Worm (Caenorhabditis elegans) whole organism, young adult: Measurements from ENCODE around the gene K11H12.6.

ENCODE experiments used
- B0035.1 ChIP-seq: sonication (generic microtip); optimal IDR thresholded peaks from 2 replicates; lab custom pipeline; 2016; ENCODE audit warnings: missing genetic modification characterization, mild to moderate bottlenecking, missing compliant biosample characterization, missing genotype, missing genetic modification reagents
- B0336.3 ChIP-seq: fragments of 200-800 bp; sonication (Bioruptor generic); IDR thresholded peaks from 2 replicates; pipeline ENCODE4 v1.3.6; 2022; ENCODE audit warnings: missing genetic modification characterization, missing compliant biosample characterization
- C06A6.2 ChIP-seq: fragments of 200-800 bp; sonication (Bioruptor generic); conservative IDR thresholded peaks from 2 replicates; pipeline ENCODE4 v1.3.6; 2022; ENCODE audit warnings: missing genetic modification characterization, missing compliant biosample characterization
- F49E8.2 ChIP-seq: sonication (generic microtip); optimal IDR thresholded peaks from 3 replicates; lab custom pipeline; 2017; ENCODE audit warnings: missing genetic modification characterization, mild to moderate bottlenecking, missing compliant biosample characterization, antibody characterized with exemption, moderate library complexity; ENCODE audit not compliant: insufficient read depth
- F52B5.7 ChIP-seq: sonication (generic microtip); optimal IDR thresholded peaks from 2 replicates; lab custom pipeline; 2016; ENCODE audit warnings: mild to moderate bottlenecking, missing genetic modification characterization, missing compliant biosample characterization
- F57C9.4 ChIP-seq: sonication (generic microtip); optimal IDR thresholded peaks from 2 replicates; lab custom pipeline; 2017; ENCODE audit warnings: mild to moderate bottlenecking, missing genetic modification characterization, missing compliant biosample characterization
- Y53G8AR.9 ChIP-seq: fragments of 200-800 bp; sonication (Bioruptor generic); conservative IDR thresholded peaks from 2 replicates; pipeline ENCODE4 v1.3.6; 2022; ENCODE audit warnings: missing genetic modification reagents, missing genetic modification characterization, missing compliant biosample characterization
- Y67H2A.10 ChIP-seq: fragments of 200-800 bp; sonication (Bioruptor generic); conservative IDR thresholded peaks from 2 replicates; pipeline ENCODE4 v1.3.6; 2022; ENCODE audit warnings: missing genetic modification reagents, missing genetic modification characterization, missing compliant biosample characterization
- Y95B8A.8 ChIP-seq: fragments of 200-800 bp; sonication (Bioruptor generic); IDR thresholded peaks from 2 replicates; pipeline ENCODE4 v1.3.6; 2022; ENCODE audit warnings: missing genetic modification reagents, missing genetic modification characterization, missing compliant biosample characterization
- ama-1 ChIP-seq, 3 experiments: fragments of 150-350 bp in 1 of 3; sonication (generic microtip) in 2 of 3; optimal IDR thresholded peaks; 2 replicates each; lab custom pipeline; 2014 to 2018; ENCODE audit warnings: missing biosample characterization in 2 of 3, missing genetic modification characterization in 2 of 3, missing genetic modification reagents in 2 of 3
- athp-1 ChIP-seq: sonication (generic microtip); optimal IDR thresholded peaks from 2 replicates; lab custom pipeline; 2017; ENCODE audit warnings: mild to moderate bottlenecking, missing genetic modification characterization, missing compliant biosample characterization
- cebp-2 ChIP-seq: fragments of 200-800 bp; sonication (Bioruptor generic); IDR thresholded peaks from 2 replicates; pipeline ENCODE4 v1.3.6; 2022; ENCODE audit warnings: missing genetic modification characterization, missing compliant biosample characterization
- chd-7 ChIP-seq: sonication (generic microtip); optimal IDR thresholded peaks from 2 replicates; lab custom pipeline; 2016; ENCODE audit warnings: mild to moderate bottlenecking, missing genetic modification characterization, moderate library complexity, missing compliant biosample characterization
- die-1 ChIP-seq: sonication (generic microtip); optimal IDR thresholded peaks from 2 replicates; lab custom pipeline; 2016; ENCODE audit warnings: missing genotype, mild to moderate bottlenecking, missing genetic modification characterization, missing compliant biosample characterization
- dox-1 ChIP-seq: fragments of 200-800 bp; sonication (Bioruptor generic); IDR thresholded peaks from 2 replicates; pipeline ENCODE4 v1.3.6; 2022; ENCODE audit warnings: missing genetic modification reagents, missing genetic modification characterization, missing compliant biosample characterization
- dpff-1 ChIP-seq: sonication (generic microtip); optimal IDR thresholded peaks from 2 replicates; lab custom pipeline; 2017; ENCODE audit warnings: mild to moderate bottlenecking, missing genetic modification characterization, missing compliant biosample characterization
- egl-44 ChIP-seq: fragments of 200-800 bp; sonication (Bioruptor generic); IDR thresholded peaks from 2 replicates; pipeline ENCODE4 v1.3.6; 2022; ENCODE audit warnings: missing genetic modification reagents, missing genetic modification characterization, missing compliant biosample characterization
- ekl-4 ChIP-seq: fragments of 200-800 bp; sonication (Bioruptor generic); IDR thresholded peaks from 2 replicates; pipeline ENCODE4 v1.3.6; 2022; ENCODE audit warnings: missing genetic modification reagents, missing genetic modification characterization, missing compliant biosample characterization
- hsf-1 ChIP-seq: fragments of 200-800 bp; sonication (Bioruptor generic); IDR thresholded peaks from 2 replicates; pipeline ENCODE4 v1.3.6; 2022; ENCODE audit warnings: missing genetic modification reagents, missing genetic modification characterization, missing compliant biosample characterization
- lag-1 ChIP-seq: fragments of 200-800 bp; sonication (Bioruptor generic); IDR thresholded peaks from 2 replicates; pipeline ENCODE4 v1.3.6; 2022; ENCODE audit warnings: missing genetic modification reagents, missing genetic modification characterization, missing compliant biosample characterization
- let-526 ChIP-seq: fragments of 200-800 bp; sonication (Bioruptor generic); IDR thresholded peaks from 2 replicates; pipeline ENCODE4 v1.3.6; 2022; ENCODE audit warnings: missing genetic modification reagents, missing genetic modification characterization, missing compliant biosample characterization
- let-607 ChIP-seq, 2 experiments: fragments of 200-800 bp in 1 of 2; sonication (Bioruptor generic) in 1 of 2; sonication (generic microtip) in 1 of 2; optimal IDR thresholded peaks; 2 replicates each; lab custom pipeline; 2016 to 2018; ENCODE audit warnings: mild to moderate bottlenecking in 2 of 2, missing compliant biosample characterization in 2 of 2, missing genetic modification characterization in 2 of 2, moderate library complexity in 2 of 2, missing genotype in 1 of 2
- lir-1 ChIP-seq: fragments of 200-800 bp; sonication (Bioruptor generic); conservative IDR thresholded peaks from 2 replicates; pipeline ENCODE4 v1.3.6; 2022; ENCODE audit warnings: missing genetic modification reagents, missing genetic modification characterization, missing compliant biosample characterization
- madf-10 ChIP-seq: sonication (generic microtip); optimal IDR thresholded peaks from 2 replicates; lab custom pipeline; 2016; ENCODE audit warnings: mild to moderate bottlenecking, missing genetic modification characterization, missing compliant biosample characterization
- madf-3 ChIP-seq: fragments of 200-800 bp; sonication (Bioruptor generic); IDR thresholded peaks from 2 replicates; pipeline ENCODE4 v1.3.6; 2022; ENCODE audit warnings: missing genetic modification reagents, missing genetic modification characterization, missing compliant biosample characterization
- mcd-1 ChIP-seq: fragments of 200-800 bp; sonication (Bioruptor generic); IDR thresholded peaks from 2 replicates; pipeline ENCODE4 v1.3.6; 2022; ENCODE audit warnings: missing genetic modification reagents, missing genetic modification characterization, missing compliant biosample characterization
- mxl-1 ChIP-seq: sonication (generic microtip); optimal IDR thresholded peaks from 2 replicates; lab custom pipeline; 2016; ENCODE audit warnings: missing genetic modification characterization, missing compliant biosample characterization
- nfyb-1 ChIP-seq: fragments of 200-800 bp; sonication (Bioruptor generic); IDR thresholded peaks from 2 replicates; pipeline ENCODE4 v1.3.6; 2022; ENCODE audit warnings: missing genetic modification reagents, missing genetic modification characterization, missing compliant biosample characterization
- nhr-27 ChIP-seq: fragments of 200-800 bp; sonication (Bioruptor generic); optimal IDR thresholded peaks from 2 replicates; lab custom pipeline; 2018; ENCODE audit warnings: mild to moderate bottlenecking, missing genetic modification characterization, moderate library complexity, missing compliant biosample characterization
- nhr-90 ChIP-seq: sonication (generic microtip); optimal IDR thresholded peaks from 2 replicates; lab custom pipeline; 2016; ENCODE audit warnings: missing genotype, mild to moderate bottlenecking, missing genetic modification characterization, missing compliant biosample characterization
- sea-2 ChIP-seq: fragments of 200-800 bp; sonication (Bioruptor generic); IDR thresholded peaks from 2 replicates; pipeline ENCODE4 v1.3.6; 2022; ENCODE audit warnings: missing genetic modification characterization, missing compliant biosample characterization
- somi-1 ChIP-seq: fragments of 200-800 bp; sonication (Bioruptor generic); optimal IDR thresholded peaks from 2 replicates; lab custom pipeline; 2018; ENCODE audit warnings: mild to moderate bottlenecking, missing genetic modification characterization, missing compliant biosample characterization
- sptf-2 ChIP-seq: fragments of 200-800 bp; sonication (Bioruptor generic); optimal IDR thresholded peaks from 2 replicates; lab custom pipeline; 2018; ENCODE audit warnings: mild to moderate bottlenecking, missing genetic modification characterization, missing compliant biosample characterization
- zim-3 ChIP-seq: sonication (generic microtip); optimal IDR thresholded peaks from 2 replicates; lab custom pipeline; 2017; ENCODE audit warnings: mild to moderate bottlenecking, missing genetic modification characterization, moderate library complexity, missing compliant biosample characterization
- ztf-22 ChIP-seq: fragments of 200-800 bp; sonication (Bioruptor generic); optimal IDR thresholded peaks from 2 replicates; lab custom pipeline; 2018; ENCODE audit warnings: mild to moderate bottlenecking, missing genetic modification characterization, moderate library complexity, missing compliant biosample characterization

K11H12.6 gene

DNA sequence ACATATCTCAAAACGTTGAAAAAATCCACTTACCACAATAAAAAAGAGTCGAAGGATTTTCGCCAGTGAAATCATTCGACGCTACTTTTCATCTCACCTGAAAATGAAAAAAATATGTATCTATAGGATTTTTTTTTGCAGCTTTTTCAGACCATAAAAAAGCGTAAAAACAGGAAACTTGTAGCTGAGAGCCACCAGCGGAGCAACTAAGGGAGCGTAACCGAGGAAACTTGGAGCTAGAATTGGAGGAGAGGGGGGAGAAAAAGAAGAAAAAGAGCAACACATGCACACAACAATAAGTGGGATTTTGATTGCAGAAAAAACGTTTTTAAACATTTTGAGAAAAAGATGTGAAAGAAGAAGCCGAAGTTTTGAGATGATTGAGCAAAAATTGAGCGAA is 40.5 kb downstream of the K11H12.6 start, which contains the start of gene cutl-26:
Gene cutl-26, minus strand, starts transcription at position 101 of the 400 bp plus-strand sequence.
- TF ChIP-seq ekl-4 (GFP tag; lab: Robert Waterston, UW) (no peak), F57C9.4 (no peak), sea-2 (GFP tag; lab: Robert Waterston, UW) (no peak), cebp-2 (GFP tag; lab: Robert Waterston, UW) (no peak), C06A6.2 (no peak), dox-1 (GFP tag; lab: Robert Waterston, UW) (no peak), F52B5.7 (tag; lab: Kevin White, UChicago) (no peak), F49E8.2 (tag; lab: Kevin White, UChicago) (no peak), madf-3 (GFP tag; lab: Robert Waterston, UW) (no peak), ama-1 (optimal IDR thresholded peaks at IDR 0.05; lab: Kevin White, UChicago) (no peak), ama-1 (GFP tag; optimal IDR thresholded peaks at IDR 0.05; lab: Kevin White, UChicago) (no peak), mxl-1 (tag; lab: Kevin White, UChicago) (no peak), hsf-1 (GFP tag; lab: Robert Waterston, UW) (no peak), lag-1 (GFP tag; lab: Robert Waterston, UW) (no peak), chd-7 (tag; lab: Kevin White, UChicago) (no peak), egl-44 (no peak), zim-3 (no peak), Y67H2A.10 (GFP tag; lab: Robert Waterston, UW) (no peak), die-1 (tag; lab: Kevin White, UChicago) (no peak), Y53G8AR.9 (GFP tag; lab: Robert Waterston, UW) (no peak), let-526 (GFP tag; lab: Robert Waterston, UW) (no peak)

DNA sequence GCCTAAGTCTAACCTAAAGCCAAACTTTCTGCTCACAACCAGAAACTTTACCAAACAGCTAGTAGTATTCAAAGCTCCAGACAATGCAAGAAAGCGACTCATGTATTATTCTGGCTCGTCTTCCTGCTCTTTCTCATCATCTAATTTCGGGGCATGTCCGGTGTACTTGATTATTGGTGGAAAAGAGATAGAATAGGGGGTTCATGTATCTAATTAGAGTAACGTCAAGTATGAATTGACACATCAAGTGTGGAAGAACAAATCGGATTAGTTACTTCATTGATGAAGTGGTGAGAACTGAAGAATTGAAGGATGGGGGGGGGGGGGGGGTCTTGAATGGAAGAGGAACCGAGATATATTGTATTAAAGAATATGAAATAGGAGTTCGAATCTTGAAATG is 48.3 kb downstream of the K11H12.6 start:
- TF ChIP-seq nhr-90 (no peak), B0336.3 (GFP tag; lab: Robert Waterston, UW) (no peak), Y95B8A.8 (GFP tag; lab: Robert Waterston, UW) (no peak), let-607 (tag; optimal IDR thresholded peaks at IDR 0.05; lab: Kevin White, UChicago) (no peak), athp-1 (tag; lab: Kevin White, UChicago) (no peak), egl-44 (no peak), nhr-27 (tag; lab: Kevin White, UChicago) (no peak)

DNA sequence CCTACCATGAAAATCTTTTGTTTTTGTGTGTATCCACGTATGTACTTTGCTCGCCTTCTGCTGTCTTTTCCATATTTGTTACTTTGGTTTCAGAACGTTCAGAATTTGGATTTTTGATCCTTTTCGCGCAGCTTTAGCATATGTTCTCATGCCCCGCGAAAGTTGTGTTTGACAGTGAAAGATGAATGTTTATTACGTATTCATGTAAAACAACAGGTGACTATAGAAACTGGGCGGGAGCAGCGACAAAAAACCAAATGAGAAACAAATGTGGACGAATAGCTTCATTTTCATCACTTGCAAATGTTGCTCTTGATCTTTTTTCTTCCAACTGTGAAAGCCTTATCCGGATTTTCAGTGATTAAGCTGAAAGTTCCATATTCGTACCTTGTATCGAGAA is 49.2 kb downstream of the K11H12.6 start, which contains the start of gene clec-164:
Gene clec-164, plus strand, starts transcription at position 301 of the 400 bp plus-strand sequence.
- TF ChIP-seq somi-1 (GFP tag; lab: Kevin White, UChicago) (no peak), ztf-22 (GFP tag; lab: Kevin White, UChicago) (no peak), madf-10 (tag; lab: Kevin White, UChicago) (no peak), let-526 (GFP tag; lab: Robert Waterston, UW) (no peak), dpff-1 (tag; lab: Kevin White, UChicago) (no peak), mxl-1 (tag; lab: Kevin White, UChicago) (no peak), mcd-1 (GFP tag; lab: Robert Waterston, UW) (no peak), athp-1 (tag; lab: Kevin White, UChicago) (no peak), dox-1 (GFP tag; lab: Robert Waterston, UW) (no peak), sptf-2 (GFP tag; lab: Kevin White, UChicago) (no peak), nfyb-1 (no peak), lir-1 (GFP tag; lab: Robert Waterston, UW) (no peak), B0035.1 (no peak)
